Fruit fly (Drosophila melanogaster) whole organism, embryonic: ENCODE data around the gene CG42824.

Experiments
- B-H2 ChIP-seq: fragments of 200-800 bp; sonication (Bioruptor generic); optimal IDR thresholded peaks from 2 replicates; lab custom pipeline; 2018; ENCODE audit warnings: missing biosample characterization, mild to moderate bottlenecking, missing genetic modification characterization
- CG13424 ChIP-seq: fragments of 200-800 bp; sonication (Bioruptor generic); optimal IDR thresholded peaks from 2 replicates; lab custom pipeline; 2019; ENCODE audit warnings: missing biosample characterization, mild to moderate bottlenecking, missing genetic modification characterization, moderate library complexity
- CG34224 ChIP-seq: fragments of 200-800 bp; sonication (Bioruptor generic); IDR thresholded peaks from 3 replicates; pipeline ENCODE4 v1.3.6; 2022; ENCODE audit warnings: missing biosample characterization, missing genetic modification characterization; ENCODE audit not compliant: partially characterized antibody
- CoRest ChIP-seq: fragments of 200-800 bp; sonication (Bioruptor generic); optimal IDR thresholded peaks from 3 replicates; lab custom pipeline; 2018; ENCODE audit warnings: missing biosample characterization, mild to moderate bottlenecking, missing genetic modification characterization, moderate library complexity
- D19B ChIP-seq: fragments of 200-800 bp; sonication (Bioruptor generic); optimal IDR thresholded peaks from 2 replicates; lab custom pipeline; 2017; ENCODE audit warnings: missing biosample characterization, mild to moderate bottlenecking, missing genetic modification characterization
- Dref ChIP-seq: fragments of 200-800 bp; sonication (Bioruptor generic); IDR thresholded peaks from 2 replicates; pipeline ENCODE4 v1.3.6; 2022; ENCODE audit warnings: missing biosample characterization, missing genetic modification characterization
- ab ChIP-seq: fragments of 200-800 bp; sonication (Bioruptor generic); optimal IDR thresholded peaks from 2 replicates; lab custom pipeline; 2016; ENCODE audit warnings: missing biosample characterization, missing genetic modification characterization
- wek ChIP-seq: fragments of 200-800 bp; sonication (Bioruptor generic); optimal IDR thresholded peaks from 3 replicates; lab custom pipeline; 2018; ENCODE audit warnings: missing biosample characterization, mild to moderate bottlenecking, missing genetic modification characterization, moderate library complexity

DNA sequence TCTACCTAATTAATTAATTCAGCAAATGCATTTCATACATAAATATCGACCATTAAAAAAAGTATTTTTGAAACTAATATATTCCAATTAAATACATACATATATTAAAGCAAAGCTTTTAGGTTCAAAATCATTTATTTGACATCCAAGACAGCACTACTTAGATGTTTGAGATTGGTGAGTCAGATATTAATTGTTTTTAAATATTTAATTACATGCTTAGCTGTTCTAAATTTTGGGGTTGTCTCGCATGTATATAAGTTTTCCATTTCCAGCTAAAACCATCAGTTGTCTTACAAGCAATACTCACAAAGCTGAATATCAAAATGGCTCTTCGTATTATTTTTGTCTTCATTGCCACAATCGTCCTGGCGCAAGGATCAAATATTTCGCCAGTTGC is 12.1 kb upstream of the CG42824 start, which contains the start of gene CG42834:
- no peak for TF ChIP-seq Dref (GFP tag; lab: Robert Waterston, UW)
- TF ChIP-seq CG34224 (GFP tag; lab: Robert Waterston, UW) = no peak
- TF ChIP-seq wek (GFP tag; lab: Kevin White, UChicago) = no peak
- TF ChIP-seq CoRest (tag; lab: Kevin White, UChicago) = no peak
- no peak for TF ChIP-seq ab
- no peak for TF ChIP-seq CG13424
- no peak for TF ChIP-seq B-H2 (GFP tag; lab: Kevin White, UChicago)
- no peak for TF ChIP-seq D19B
